Fruit fly (Drosophila melanogaster) whole organism, pupa: ENCODE results near the gene Lmpt.

Source experiments
- CG12605 ChIP-seq: fragments of 200-800 bp; sonication (Bioruptor generic); IDR thresholded peaks from 2 replicates; pipeline ENCODE4 v1.3.6; 2022; ENCODE audit warnings: missing biosample characterization, missing genetic modification characterization
- CG13204 ChIP-seq: fragments of 200-800 bp; sonication (Bioruptor generic); optimal IDR thresholded peaks from 2 replicates; lab custom pipeline; 2018; ENCODE audit warnings: missing biosample characterization, mild to moderate bottlenecking, missing genetic modification characterization, moderate library complexity
- CG14655 ChIP-seq: fragments of 200-800 bp; sonication (Bioruptor generic); optimal IDR thresholded peaks from 3 replicates; lab custom pipeline; 2017; ENCODE audit warnings: mild to moderate bottlenecking, missing biosample characterization, missing genetic modification reagents, missing genetic modification characterization
- CG15710 ChIP-seq: fragments of 200-800 bp; sonication (Bioruptor generic); optimal IDR thresholded peaks from 2 replicates; lab custom pipeline; 2018; ENCODE audit warnings: missing biosample characterization, mild to moderate bottlenecking, missing genetic modification characterization, moderate library complexity
- CG8159 ChIP-seq: fragments of 200-800 bp; sonication (Bioruptor generic); optimal IDR thresholded peaks from 3 replicates; lab custom pipeline; 2018; ENCODE audit warnings: missing biosample characterization, mild to moderate bottlenecking, missing genetic modification characterization, moderate library complexity
- EcR ChIP-seq: fragments of 200-800 bp; sonication (Bioruptor generic); optimal IDR thresholded peaks from 3 replicates; lab custom pipeline; 2019; ENCODE audit warnings: missing biosample characterization, missing genetic modification characterization, mild to moderate bottlenecking, moderate library complexity, missing genetic modification reagents
- Ets98B ChIP-seq: fragments of 200-800 bp; sonication (Bioruptor generic); IDR thresholded peaks from 2 replicates; pipeline ENCODE4 v1.3.6; 2022; ENCODE audit warnings: missing biosample characterization, missing genetic modification characterization

DNA sequence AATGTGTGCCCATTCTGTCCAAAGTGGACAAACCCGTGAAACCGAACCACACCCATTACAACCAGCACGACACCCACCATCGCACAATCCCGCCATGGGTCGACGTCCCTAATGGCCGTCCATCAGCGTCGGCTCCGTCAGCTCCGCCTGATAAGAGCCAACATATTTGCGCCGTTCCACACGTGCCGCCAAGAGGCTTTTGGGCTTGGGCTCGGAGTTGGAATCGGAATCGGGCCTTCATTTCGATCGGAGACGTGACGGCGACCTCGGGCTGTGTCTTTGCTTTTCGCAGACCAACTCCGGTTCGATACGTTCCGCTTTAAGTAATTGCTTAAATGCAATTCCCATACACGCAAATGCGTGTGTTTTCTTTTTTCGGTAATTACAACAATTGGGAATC lies 9.8 kb upstream of the Lmpt start:
- TF ChIP-seq CG13204 (GFP tag; lab: Kevin White, UChicago) = no peak
- TF ChIP-seq CG15710 (tag; lab: Kevin White, UChicago) = no peak
- no peak for TF ChIP-seq CG12605 (GFP tag; lab: Robert Waterston, UW)
- TF ChIP-seq EcR (GFP tag; lab: Kevin White, UChicago) = no peak
- TF ChIP-seq CG8159 (tag; lab: Kevin White, UChicago) = no peak
- TF ChIP-seq Ets98B (GFP tag; lab: Robert Waterston, UW) = no peak
- TF ChIP-seq CG14655 (GFP tag; lab: Kevin White, UChicago) = no peak
